Fruit fly (Drosophila melanogaster) S2 (cell line): ENCODE data around the gene mgl.

Source experiments
- CG8478 ChIP-seq: fragments of >200 bp; optimal IDR thresholded peaks from 2 replicates; lab custom pipeline; 2018
- CTCF ChIP-seq, 2 experiments: fragments of >200 bp; optimal IDR thresholded peaks; 2 replicates each; lab custom pipeline; 2018

DNA sequence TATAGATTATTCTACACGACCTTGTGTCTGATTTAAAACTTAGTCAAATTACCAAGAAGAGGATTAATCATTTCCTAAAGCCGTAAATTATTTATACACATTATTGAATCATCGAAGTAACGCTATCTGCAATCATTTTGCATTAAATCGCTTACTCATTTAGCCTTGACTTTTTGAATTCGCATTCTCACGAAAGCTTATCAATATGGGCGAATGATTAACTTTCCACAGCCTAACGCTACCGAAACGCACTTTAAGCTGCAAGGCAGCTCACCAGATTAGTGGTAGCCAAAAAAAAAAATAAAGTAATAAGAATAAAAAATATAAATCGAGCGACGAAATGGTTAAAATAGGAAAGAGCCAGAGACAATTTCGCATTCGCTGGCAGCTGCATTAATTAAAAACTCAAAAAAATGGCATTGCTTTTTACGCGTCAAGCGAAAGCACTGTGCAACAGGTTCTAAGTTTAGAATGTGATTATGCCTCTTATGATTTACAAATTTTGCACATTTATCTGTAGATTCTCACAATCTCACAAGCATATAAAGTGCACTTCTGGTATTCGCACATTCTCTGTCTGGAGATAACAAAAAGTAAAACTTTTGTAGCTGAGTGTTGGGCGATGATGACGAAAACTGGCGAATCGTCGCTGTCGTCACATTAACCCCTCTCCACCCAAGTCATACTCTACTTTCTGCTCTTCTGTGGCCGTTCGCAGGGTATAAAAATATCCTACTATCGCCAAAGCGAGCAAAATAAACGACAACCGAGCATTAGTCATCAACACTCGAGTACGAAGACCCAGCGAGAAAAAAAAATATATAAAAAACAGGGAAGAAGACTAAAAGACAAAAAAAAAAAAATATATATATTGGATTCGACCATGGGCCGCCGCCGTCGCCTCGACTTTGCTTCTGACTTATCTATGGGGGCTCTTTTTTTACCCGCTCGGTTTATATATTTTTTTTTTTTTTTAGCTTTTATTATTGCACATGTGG lies 156.2 kb downstream of the mgl start:
- no peak for TF ChIP-seq CG8478
- no peak for TF ChIP-seq CTCF (optimal IDR thresholded peaks at IDR 0.05; lab: Kevin White, UChicago)
